Worm (Caenorhabditis elegans): ENCODE data around the gene C01G5.5.

DNA sequence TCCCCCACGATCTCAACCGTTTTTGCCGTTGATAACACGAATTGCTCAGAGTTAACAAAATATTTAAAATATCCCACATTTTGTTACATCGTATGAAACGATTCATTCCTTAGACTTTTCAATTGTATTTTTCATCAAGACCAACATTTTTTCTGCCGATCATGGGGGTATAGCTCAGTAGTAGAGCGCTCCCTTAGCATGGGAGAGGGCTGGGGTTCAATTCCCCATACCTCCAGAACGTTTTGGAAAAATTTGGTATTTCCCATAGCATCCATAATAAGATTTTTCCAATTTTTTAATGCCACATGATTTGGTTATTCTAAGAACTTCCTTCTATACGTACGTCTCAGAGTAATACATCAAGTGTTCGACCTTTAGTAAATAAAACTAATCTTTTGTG, 37.6 kb downstream of the C01G5.5 start:
- TF ChIP-seq snpc-4 (tag; optimal IDR thresholded peaks at IDR 0.05) = no peak
- TF ChIP-seq pqm-1 (tag; optimal IDR thresholded peaks at IDR 0.05) = no peak
- TF ChIP-seq nhr-237 (tag; optimal IDR thresholded peaks at IDR 0.05) = no peak
- no peak for TF ChIP-seq nhr-76 (tag; optimal IDR thresholded peaks at IDR 0.05)
- TF ChIP-seq fkh-10 (GFP tag; optimal IDR thresholded peaks at IDR 0.05) = no peak
- no peak for TF ChIP-seq nhr-77 (tag; optimal IDR thresholded peaks at IDR 0.05)
- TF ChIP-seq unc-62 (GFP tag; optimal IDR thresholded peaks at IDR 0.05) = no peak
- no peak for TF ChIP-seq lin-15B (tag; optimal IDR thresholded peaks at IDR 0.05)
- TF ChIP-seq ceh-9 (tag; optimal IDR thresholded peaks at IDR 0.05) = no peak
